Fruit fly (Drosophila melanogaster) whole organism, wandering third instar larva: Measurements from ENCODE around the gene CG3473.

Experiments
- CG9705 ChIP-seq: fragments of 200-800 bp; sonication (Bioruptor generic); optimal IDR thresholded peaks from 2 replicates; lab custom pipeline; 2018; ENCODE audit warnings: missing biosample characterization, mild to moderate bottlenecking, missing genetic modification characterization
- Dfd ChIP-seq: fragments of >200 bp; optimal IDR thresholded peaks from 2 replicates; lab custom pipeline; 2017; ENCODE audit warnings: missing biosample characterization, missing genetic modification characterization
- N ChIP-seq: fragments of >200 bp; optimal IDR thresholded peaks from 2 replicates; lab custom pipeline; 2018; ENCODE audit warnings: missing biosample characterization, missing external identifiers, missing genetic modification characterization
- br ChIP-seq: fragments of 200-800 bp; sonication (Bioruptor generic); optimal IDR thresholded peaks from 2 replicates; lab custom pipeline; 2016; ENCODE audit warnings: missing biosample characterization, missing genetic modification characterization
- jim ChIP-seq: fragments of 175-275, 200-325 bp; sonication (Bioruptor generic); optimal IDR thresholded peaks from 2 replicates; lab custom pipeline; 2016; ENCODE audit warnings: missing biosample characterization, mild to moderate bottlenecking, missing genetic modification characterization
- lola ChIP-seq: fragments of >200 bp; optimal IDR thresholded peaks from 2 replicates; lab custom pipeline; 2017; ENCODE audit warnings: missing biosample characterization, missing genetic modification characterization
- psq ChIP-seq: fragments of 200-800 bp; sonication (Bioruptor generic); optimal IDR thresholded peaks from 3 replicates; lab custom pipeline; 2017; ENCODE audit warnings: missing biosample characterization, mild to moderate bottlenecking, missing genetic modification characterization, moderate library complexity

DNA sequence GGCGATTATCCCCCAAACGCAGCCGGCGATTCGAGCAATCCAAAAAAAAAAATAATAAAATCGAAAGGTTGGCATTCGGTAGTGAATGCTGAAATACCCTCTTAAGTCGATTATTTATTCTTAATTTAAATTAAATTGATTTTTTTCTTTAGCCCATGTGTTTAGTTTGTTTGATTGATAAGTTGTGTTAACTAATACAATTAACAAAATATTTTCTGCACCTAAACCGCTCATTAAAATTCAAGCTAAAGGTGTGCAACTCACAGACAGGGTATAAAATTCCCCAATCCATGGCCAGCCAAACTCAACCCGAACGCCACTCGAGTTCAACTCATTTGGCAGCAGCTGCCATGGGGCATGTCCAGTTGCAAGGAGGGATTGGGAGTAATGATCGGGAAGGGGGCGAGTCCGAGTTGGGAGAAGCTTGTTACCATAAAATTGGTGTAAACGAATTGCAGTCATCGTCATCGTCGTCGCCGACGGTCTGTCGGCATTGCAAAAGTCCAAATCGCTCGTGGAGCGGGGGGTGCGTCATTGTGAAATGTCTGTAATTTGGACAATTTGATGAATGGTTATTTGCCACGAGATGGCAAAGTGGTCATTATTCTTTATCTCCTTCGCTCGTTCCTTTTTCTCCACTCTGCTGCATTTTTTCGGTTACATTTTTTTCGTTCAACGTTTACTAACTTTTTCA is 9.8 kb upstream of the CG3473 start:
- TF ChIP-seq lola (GFP tag; lab: Kevin White, UChicago): no peak
- TF ChIP-seq jim (GFP tag; lab: Kevin White, UChicago): no peak
- no peak for TF ChIP-seq N (GFP tag; lab: Kevin White, UChicago)
- peak; percentile 83 for TF ChIP-seq br (GFP tag; lab: Kevin White, UChicago)
- TF ChIP-seq psq (GFP tag; lab: Kevin White, UChicago): peak; percentile 68
- TF ChIP-seq CG9705 (GFP tag; lab: Kevin White, UChicago): no peak
- no peak for TF ChIP-seq Dfd
